Worm (Caenorhabditis elegans): ENCODE data around the gene F53B1.8.

F53B1.8 gene

DNA sequence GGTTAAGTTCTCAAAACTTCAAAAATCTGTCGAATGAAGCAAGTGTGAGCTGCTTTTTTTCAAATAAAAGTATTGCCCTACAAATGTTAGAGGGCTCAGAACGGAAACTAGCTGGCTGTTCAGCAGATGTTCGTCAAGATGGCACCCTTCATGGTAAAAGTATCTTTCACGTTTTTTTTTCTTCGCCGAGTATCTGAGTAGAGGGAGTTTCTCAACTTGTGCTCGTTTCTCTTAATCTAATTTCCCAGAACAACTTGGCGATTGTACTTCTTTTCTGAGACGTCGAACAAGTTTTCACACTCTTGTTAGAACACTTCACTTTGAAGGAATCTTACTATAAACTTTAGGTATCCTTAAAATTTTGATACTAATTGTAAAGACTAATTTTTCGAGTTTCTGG is 42.3 kb downstream of the F53B1.8 start:
- no peak for TF ChIP-seq ZK546.5 (tag; optimal IDR thresholded peaks at IDR 0.05)
- TF ChIP-seq ceh-82 (tag; optimal IDR thresholded peaks at IDR 0.05) = no peak
- TF ChIP-seq mdl-1 (tag; optimal IDR thresholded peaks at IDR 0.05) = no peak
- TF ChIP-seq unc-39 (tag; optimal IDR thresholded peaks at IDR 0.05) = no peak
- no peak for TF ChIP-seq snpc-4 (tag; optimal IDR thresholded peaks at IDR 0.05)
- no peak for TF ChIP-seq fkh-10 (GFP tag; optimal IDR thresholded peaks at IDR 0.05)
- TF ChIP-seq nhr-76 (tag; optimal IDR thresholded peaks at IDR 0.05) = no peak
- no peak for TF ChIP-seq skn-1 (tag; optimal IDR thresholded peaks at IDR 0.05)
- no peak for TF ChIP-seq lin-15B (tag; optimal IDR thresholded peaks at IDR 0.05)
- TF ChIP-seq zag-1 (tag; optimal IDR thresholded peaks at IDR 0.05) = no peak
- no peak for TF ChIP-seq lsy-12 (tag; optimal IDR thresholded peaks at IDR 0.05)
- TF ChIP-seq jun-1 (tag; optimal IDR thresholded peaks at IDR 0.05) = no peak
- TF ChIP-seq nhr-25 (tag; optimal IDR thresholded peaks at IDR 0.05) = no peak
- no peak for TF ChIP-seq elt-1 (tag; optimal IDR thresholded peaks at IDR 0.05)
- no peak for TF ChIP-seq nhr-12 (tag; optimal IDR thresholded peaks at IDR 0.05)
- no peak for TF ChIP-seq ztf-4 (tag; optimal IDR thresholded peaks at IDR 0.05)
- no peak for TF ChIP-seq nhr-43 (tag; optimal IDR thresholded peaks at IDR 0.05; ENCODE audit: poor library complexity, severe bottlenecking)
- no peak for TF ChIP-seq ceh-9 (tag; optimal IDR thresholded peaks at IDR 0.05)

DNA sequence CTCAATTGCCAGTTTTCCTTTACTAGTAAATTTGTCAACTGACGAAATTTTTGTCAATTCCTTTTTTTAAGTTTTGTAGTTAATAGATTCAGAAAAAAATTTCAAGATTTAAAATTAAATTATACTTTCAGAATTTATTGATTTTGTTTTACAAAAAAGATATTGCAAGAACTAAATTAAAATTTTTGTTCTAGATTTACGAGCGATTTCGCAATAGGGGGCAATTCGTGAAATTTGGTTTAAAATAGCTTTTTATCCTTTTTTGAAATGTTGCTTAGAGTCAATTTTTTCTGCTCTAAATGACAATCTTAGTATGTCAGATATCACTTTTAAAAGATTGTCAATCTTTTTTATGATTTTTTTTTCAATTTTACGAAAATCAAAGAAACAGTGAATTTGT is 44.5 kb downstream of the F53B1.8 start:
- TF ChIP-seq jun-1 (tag; optimal IDR thresholded peaks at IDR 0.05) = no peak
- TF ChIP-seq lin-39 (tag; optimal IDR thresholded peaks at IDR 0.05) = no peak

- no peak for TF ChIP-seq lin-15B (tag; optimal IDR thresholded peaks at IDR 0.05)
- no peak for TF ChIP-seq ceh-28 (tag; optimal IDR thresholded peaks at IDR 0.05)
- no peak for TF ChIP-seq ZK546.5 (tag; optimal IDR thresholded peaks at IDR 0.05)
- TF ChIP-seq nhr-28 (tag; optimal IDR thresholded peaks at IDR 0.05) = no peak
- no peak for TF ChIP-seq nhr-237 (tag; optimal IDR thresholded peaks at IDR 0.05)
Observed at ce11 chrX:2084988-2085387, 45.1 kb downstream of the F53B1.8 start, which contains the start of gene F49H12.2. TSS of gene F49H12.2 (plus strand) at chrX:2085288.

DNA sequence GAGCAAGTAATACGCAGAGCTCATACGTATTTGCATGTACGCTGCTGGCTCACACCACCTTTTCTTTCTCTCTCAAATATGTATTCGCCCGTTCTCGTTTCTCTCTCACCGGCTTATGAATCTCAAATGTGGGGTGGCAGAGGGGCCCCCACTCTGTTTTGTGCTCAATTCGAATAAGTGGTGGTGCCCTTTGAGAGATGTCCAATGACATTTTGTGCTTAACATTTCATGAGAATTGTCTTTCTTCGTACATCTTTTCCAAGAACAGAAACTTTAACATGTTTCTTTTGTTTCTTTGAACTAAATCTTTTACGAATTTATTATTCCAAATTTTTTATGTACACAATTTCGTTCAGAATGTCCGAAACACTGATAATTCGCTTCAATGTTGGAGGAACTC is 46.0 kb downstream of the F53B1.8 start, which contains the start of gene F49H12.3:
Gene F49H12.3, plus strand, starts transcription at position 357 of the 400 bp plus-strand sequence.
- TF ChIP-seq fos-1 (tag; optimal IDR thresholded peaks at IDR 0.05) = no peak
- no peak for TF ChIP-seq nhr-23 (tag; optimal IDR thresholded peaks at IDR 0.05)

- no peak for TF ChIP-seq lsy-12 (tag; optimal IDR thresholded peaks at IDR 0.05)
- TF ChIP-seq ama-1 (optimal IDR thresholded peaks at IDR 0.05) = no peak
Observed at ce11 chrX:2079536-2079935, 50.5 kb downstream of the F53B1.8 start, which contains the start of gene F49H12.4. TSS of gene F49H12.4 (plus strand) at chrX:2079836.

DNA sequence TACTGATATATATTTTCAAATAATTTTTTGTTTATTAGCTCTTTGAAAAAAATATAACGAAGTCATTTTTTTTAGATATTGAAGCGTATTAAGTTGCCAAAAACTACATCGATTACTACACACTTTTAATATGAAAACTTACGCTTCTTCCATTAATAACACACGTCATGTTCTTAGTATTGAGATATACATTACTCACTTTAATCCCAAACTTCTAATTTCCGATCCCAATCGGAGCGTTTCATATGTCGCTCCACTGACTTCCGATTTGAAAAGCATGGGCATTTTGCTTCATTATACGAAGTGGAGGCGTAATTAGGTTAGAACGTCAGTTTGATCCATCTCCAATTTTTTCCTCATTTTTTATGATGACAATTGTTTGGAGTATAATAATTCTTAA is 51.2 kb downstream of the F53B1.8 start:
- TF ChIP-seq nhr-12 (tag; optimal IDR thresholded peaks at IDR 0.05) = no peak
- TF ChIP-seq ceh-28 (tag; optimal IDR thresholded peaks at IDR 0.05) = no peak
- TF ChIP-seq sea-2 (GFP tag; optimal IDR thresholded peaks at IDR 0.05) = no peak
- no peak for TF ChIP-seq lsy-12 (tag; optimal IDR thresholded peaks at IDR 0.05)
- TF ChIP-seq nhr-67 (tag; optimal IDR thresholded peaks at IDR 0.05) = no peak
- TF ChIP-seq ceh-16 (tag; optimal IDR thresholded peaks at IDR 0.05) = no peak
- no peak for TF ChIP-seq nhr-43 (tag; optimal IDR thresholded peaks at IDR 0.05; ENCODE audit: poor library complexity, severe bottlenecking)
- no peak for TF ChIP-seq nhr-77 (tag; optimal IDR thresholded peaks at IDR 0.05)
- no peak for TF ChIP-seq skn-1 (tag; optimal IDR thresholded peaks at IDR 0.05)
- TF ChIP-seq pqm-1 (tag; optimal IDR thresholded peaks at IDR 0.05) = no peak
- TF ChIP-seq hmg-11 (tag; optimal IDR thresholded peaks at IDR 0.05) = no peak
- TF ChIP-seq pha-4 (tag; optimal IDR thresholded peaks at IDR 0.05) = no peak
- no peak for TF ChIP-seq fkh-10 (GFP tag; optimal IDR thresholded peaks at IDR 0.05)
- TF ChIP-seq nhr-76 (tag; optimal IDR thresholded peaks at IDR 0.05) = no peak
- TF ChIP-seq ama-1 (optimal IDR thresholded peaks at IDR 0.05) = no peak
- no peak for TF ChIP-seq egl-27 (tag; optimal IDR thresholded peaks at IDR 0.05)
- no peak for TF ChIP-seq ceh-9 (tag; optimal IDR thresholded peaks at IDR 0.05)

DNA sequence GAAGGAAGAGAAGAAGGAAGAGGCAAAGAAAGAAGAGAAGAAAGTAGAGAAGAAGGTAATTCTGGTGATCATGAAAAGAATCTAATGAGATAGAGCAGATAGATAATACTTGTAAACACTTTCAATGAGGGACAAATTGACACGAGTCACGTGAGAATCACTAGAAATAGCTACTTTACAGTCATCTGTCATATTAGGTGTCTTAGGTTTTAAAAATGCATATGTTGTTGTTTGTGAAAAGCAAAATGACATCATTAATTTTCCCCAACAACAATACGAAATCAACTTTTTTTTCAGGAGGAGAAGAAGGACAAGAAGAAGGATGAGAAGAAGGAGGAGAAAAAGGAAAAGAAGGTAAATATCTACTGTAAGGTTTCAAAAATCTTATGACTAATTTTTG is 54.9 kb downstream of the F53B1.8 start:
- TF ChIP-seq elt-1 (tag; optimal IDR thresholded peaks at IDR 0.05) = peak; percentile 20
- TF ChIP-seq lin-15B (tag; optimal IDR thresholded peaks at IDR 0.05) = no peak

Measured in whole organism, L3 larva.